Fruit fly (Drosophila melanogaster) whole organism, embryonic: ENCODE measurements around the gene CG32278.

Source experiments
- Adf1 ChIP-seq: fragments of 200-800 bp; sonication (Bioruptor generic); IDR thresholded peaks from 2 replicates; pipeline ENCODE4 v1.3.6; 2022; ENCODE audit warnings: missing biosample characterization, missing genetic modification characterization
- CG10366 ChIP-seq: fragments of 200-800 bp; sonication (Bioruptor generic); IDR thresholded peaks from 2 replicates; pipeline ENCODE4 v1.3.6; 2022; ENCODE audit warnings: missing biosample characterization, missing genetic modification characterization
- CG10543 ChIP-seq: fragments of 200-800 bp; sonication (Bioruptor generic); optimal IDR thresholded peaks from 3 replicates; lab custom pipeline; 2017; ENCODE audit warnings: missing biosample characterization, mild to moderate bottlenecking, missing genetic modification characterization, moderate library complexity
- CG10654 ChIP-seq: fragments of 200-800 bp; sonication (Bioruptor generic); optimal IDR thresholded peaks from 2 replicates; lab custom pipeline; 2016; ENCODE audit warnings: missing biosample characterization, missing genetic modification characterization
- CG1233 ChIP-seq: fragments of 200-800 bp; sonication (Bioruptor generic); optimal IDR thresholded peaks from 4 replicates; lab custom pipeline; 2018; ENCODE audit warnings: missing biosample characterization, mild to moderate bottlenecking, missing genetic modification characterization
- CG13424 ChIP-seq: fragments of 200-800 bp; sonication (Bioruptor generic); optimal IDR thresholded peaks from 2 replicates; lab custom pipeline; 2019; ENCODE audit warnings: missing biosample characterization, mild to moderate bottlenecking, missing genetic modification characterization, moderate library complexity
- CG14710 ChIP-seq: fragments of 200-800 bp; sonication (Bioruptor generic); optimal IDR thresholded peaks from 3 replicates; lab custom pipeline; 2019; ENCODE audit warnings: missing biosample characterization, mild to moderate bottlenecking, missing genetic modification characterization, moderate library complexity
- CG17361 ChIP-seq: fragments of 200-800 bp; sonication (Bioruptor generic); IDR thresholded peaks from 3 replicates; pipeline ENCODE4 v1.3.6; 2022; ENCODE audit warnings: missing biosample characterization, missing genetic modification characterization
- CG17385 ChIP-seq: fragments of 200-800 bp; sonication (Bioruptor generic); optimal IDR thresholded peaks from 3 replicates; lab custom pipeline; 2018; ENCODE audit warnings: missing biosample characterization, mild to moderate bottlenecking, missing genetic modification characterization
- CG30403 ChIP-seq: fragments of 200-800 bp; sonication (Bioruptor generic); optimal IDR thresholded peaks from 3 replicates; lab custom pipeline; 2016; ENCODE audit warnings: missing biosample characterization, missing genetic modification characterization
- CG30431 ChIP-seq: fragments of 200-800 bp; sonication (Bioruptor generic); optimal IDR thresholded peaks from 2 replicates; lab custom pipeline; 2017; ENCODE audit warnings: missing biosample characterization, missing genetic modification characterization
- CG32532 ChIP-seq: fragments of 200-800 bp; sonication (Bioruptor generic); IDR thresholded peaks from 2 replicates; pipeline ENCODE4 v1.3.6; 2022; ENCODE audit warnings: missing biosample characterization, missing genetic modification characterization
- CG3847 ChIP-seq: fragments of 200-800 bp; sonication (Bioruptor generic); IDR thresholded peaks from 2 replicates; pipeline ENCODE4 v1.3.6; 2022; ENCODE audit warnings: missing biosample characterization, missing genetic modification characterization
- CG4707 ChIP-seq: fragments of 200-800 bp; sonication (Bioruptor generic); optimal IDR thresholded peaks from 2 replicates; lab custom pipeline; 2018; ENCODE audit warnings: missing biosample characterization, mild to moderate bottlenecking, missing genetic modification characterization, moderate library complexity
- CG5245 ChIP-seq: fragments of 200-800 bp; sonication (Bioruptor generic); optimal IDR thresholded peaks from 3 replicates; lab custom pipeline; 2016; ENCODE audit warnings: missing biosample characterization, missing genetic modification characterization
- CG6689 ChIP-seq: fragments of 200-800 bp; sonication (Bioruptor generic); IDR thresholded peaks from 2 replicates; pipeline ENCODE4 v1.3.6; 2022; ENCODE audit warnings: missing biosample characterization, missing genetic modification characterization
- CG6791 ChIP-seq: fragments of 200-800 bp; sonication (Bioruptor generic); IDR thresholded peaks from 3 replicates; pipeline ENCODE4 v1.3.6; 2022; ENCODE audit warnings: missing biosample characterization, missing genetic modification characterization; ENCODE audit not compliant: partially characterized antibody
- CG6813 ChIP-seq: fragments of 200-800 bp; sonication (Bioruptor generic); optimal IDR thresholded peaks from 2 replicates; lab custom pipeline; 2017; ENCODE audit warnings: missing biosample characterization, missing genetic modification characterization, mild to moderate bottlenecking, moderate library complexity, missing genetic modification reagents
- CG7271 ChIP-seq: fragments of 200-800 bp; sonication (Bioruptor generic); optimal IDR thresholded peaks from 2 replicates; lab custom pipeline; 2018; ENCODE audit warnings: missing biosample characterization, mild to moderate bottlenecking, missing genetic modification characterization, moderate library complexity
- CG7963 ChIP-seq: fragments of 200-800 bp; sonication (Bioruptor generic); IDR thresholded peaks from 3 replicates; pipeline ENCODE4 v1.3.6; 2022; ENCODE audit warnings: missing biosample characterization, missing genetic modification characterization; ENCODE audit not compliant: partially characterized antibody
- CG9876 ChIP-seq: fragments of 200-800 bp; sonication (Bioruptor generic); optimal IDR thresholded peaks from 2 replicates; lab custom pipeline; 2016; ENCODE audit warnings: missing biosample characterization, missing genetic modification characterization
- Chrac-16 ChIP-seq: fragments of 200-800 bp; sonication (Bioruptor generic); optimal IDR thresholded peaks from 3 replicates; lab custom pipeline; 2016; ENCODE audit warnings: missing biosample characterization, missing genetic modification characterization
- CrebB ChIP-seq: fragments of 200-800 bp; sonication (Bioruptor generic); optimal IDR thresholded peaks from 3 replicates; lab custom pipeline; 2018; ENCODE audit warnings: missing biosample characterization, mild to moderate bottlenecking, missing genetic modification characterization
- Dbx ChIP-seq: fragments of 200-800 bp; sonication (Bioruptor generic); IDR thresholded peaks from 3 replicates; pipeline ENCODE4 v1.3.6; 2022; ENCODE audit warnings: missing biosample characterization, missing genetic modification characterization
- Dll ChIP-seq: fragments of 200-800 bp; sonication (Bioruptor generic); IDR thresholded peaks from 4 replicates; pipeline ENCODE4 v1.3.6; 2022; ENCODE audit warnings: missing biosample characterization, missing genetic modification characterization; ENCODE audit not compliant: partially characterized antibody
- E2f1 ChIP-seq: fragments of 200-800 bp; sonication (Bioruptor generic); IDR thresholded peaks from 2 replicates; pipeline ENCODE4 v1.3.6; 2022; ENCODE audit warnings: missing biosample characterization, missing genetic modification characterization
- Fer1 ChIP-seq: fragments of 200-800 bp; sonication (Bioruptor generic); optimal IDR thresholded peaks from 2 replicates; lab custom pipeline; 2017; ENCODE audit warnings: missing biosample characterization, mild to moderate bottlenecking, missing genetic modification characterization
- HLH4C ChIP-seq: fragments of 200-800 bp; sonication (Bioruptor generic); IDR thresholded peaks from 3 replicates; pipeline ENCODE4 v1.3.6; 2022; ENCODE audit warnings: missing biosample characterization, missing genetic modification characterization; ENCODE audit not compliant: partially characterized antibody
- Hr78 ChIP-seq, 2 experiments: fragments of 200-800 bp in 1 of 2; fragments of >200 bp in 1 of 2; sonication (Bioruptor generic) in 1 of 2; optimal IDR thresholded peaks; 2 replicates each; lab custom pipeline; 2017 to 2019; ENCODE audit warnings: missing biosample characterization in 2 of 2, missing genetic modification characterization in 2 of 2, mild to moderate bottlenecking in 1 of 2, moderate library complexity in 1 of 2
- Lpt ChIP-seq: fragments of >200 bp; optimal IDR thresholded peaks from 2 replicates; lab custom pipeline; 2018; ENCODE audit warnings: missing biosample characterization, missing genetic modification characterization
- Mad ChIP-seq: fragments of 200-800 bp; sonication (Bioruptor generic); optimal IDR thresholded peaks from 2 replicates; lab custom pipeline; 2016; ENCODE audit warnings: missing biosample characterization, missing genetic modification characterization
- Meics ChIP-seq: fragments of 200-800 bp; sonication (Bioruptor generic); optimal IDR thresholded peaks from 2 replicates; lab custom pipeline; 2017; ENCODE audit warnings: missing biosample characterization, mild to moderate bottlenecking, missing genetic modification characterization
- Oli ChIP-seq: fragments of 200-800 bp; sonication (Bioruptor generic); optimal IDR thresholded peaks from 2 replicates; lab custom pipeline; 2018; ENCODE audit warnings: missing biosample characterization, mild to moderate bottlenecking, missing genetic modification characterization, moderate library complexity
- PHDP ChIP-seq: fragments of 200-800 bp; sonication (Bioruptor generic); optimal IDR thresholded peaks from 3 replicates; lab custom pipeline; 2018; ENCODE audit warnings: missing biosample characterization, mild to moderate bottlenecking, missing genetic modification characterization, moderate library complexity
- Ravus ChIP-seq: fragments of 200-800 bp; sonication (Bioruptor generic); IDR thresholded peaks from 2 replicates; pipeline ENCODE4 v1.3.6; 2022; ENCODE audit warnings: missing biosample characterization, missing genetic modification characterization
- Rfx ChIP-seq: fragments of 200-800 bp; sonication (Bioruptor generic); IDR thresholded peaks from 2 replicates; pipeline ENCODE4 v1.3.6; 2022; ENCODE audit warnings: missing biosample characterization, missing genetic modification characterization
- Scr ChIP-seq: fragments of 200-800 bp; sonication (Bioruptor generic); IDR thresholded peaks from 2 replicates; pipeline ENCODE4 v1.3.6; 2022; ENCODE audit warnings: missing biosample characterization, missing genetic modification characterization; ENCODE audit not compliant: partially characterized antibody
- Stat92E ChIP-seq, 3 experiments: fragments of >200 bp in 2 of 3; fragments of 200-800 bp in 1 of 3; sonication (Bioruptor generic) in 1 of 3; optimal IDR thresholded peaks; 2 replicates each; lab custom pipeline; 2017 to 2019; ENCODE audit warnings: missing biosample characterization in 3 of 3, missing genetic modification characterization in 3 of 3, mild to moderate bottlenecking in 1 of 3, moderate library complexity in 1 of 3
- Usf ChIP-seq: fragments of 200-800 bp; sonication (Bioruptor generic); optimal IDR thresholded peaks from 2 replicates; lab custom pipeline; 2017; ENCODE audit warnings: missing genotype, missing biosample characterization, missing genetic modification characterization
- ato ChIP-seq: fragments of 200-800 bp; sonication (Bioruptor generic); IDR thresholded peaks from 2 replicates; pipeline ENCODE4 v1.3.6; 2022; ENCODE audit warnings: missing biosample characterization, missing genetic modification characterization; ENCODE audit not compliant: partially characterized antibody
- br ChIP-seq: fragments of >200 bp; optimal IDR thresholded peaks from 2 replicates; lab custom pipeline; 2017
- cato ChIP-seq: fragments of 200-800 bp; sonication (Bioruptor generic); optimal IDR thresholded peaks from 2 replicates; lab custom pipeline; 2016; ENCODE audit warnings: missing biosample characterization, missing genetic modification characterization, borderline replicate concordance
- dysf ChIP-seq: fragments of 200-800 bp; sonication (Bioruptor generic); IDR thresholded peaks from 3 replicates; pipeline ENCODE4 v1.3.6; 2022; ENCODE audit warnings: missing biosample characterization, missing genetic modification characterization
- jigr1 ChIP-seq: fragments of 200-800 bp; sonication (Bioruptor generic); IDR thresholded peaks from 3 replicates; pipeline ENCODE4 v1.3.6; 2022; ENCODE audit warnings: missing biosample characterization, missing genetic modification characterization
- phol ChIP-seq: fragments of 200-800 bp; sonication (Bioruptor generic); optimal IDR thresholded peaks from 3 replicates; lab custom pipeline; 2018; ENCODE audit warnings: missing biosample characterization, mild to moderate bottlenecking, missing genetic modification characterization, moderate library complexity
- sim ChIP-seq: fragments of 200-800 bp; sonication (Bioruptor generic); IDR thresholded peaks from 2 replicates; pipeline ENCODE4 v1.3.6; 2022; ENCODE audit warnings: missing biosample characterization, missing genetic modification characterization
- sna ChIP-seq: fragments of 200-800 bp; sonication (Bioruptor generic); IDR thresholded peaks from 2 replicates; pipeline ENCODE4 v1.3.6; 2022; ENCODE audit warnings: missing biosample characterization, missing genetic modification characterization; ENCODE audit not compliant: partially characterized antibody
- vnd ChIP-seq: fragments of 200-800 bp; sonication (Bioruptor generic); IDR thresholded peaks from 3 replicates; pipeline ENCODE4 v1.3.6; 2022; ENCODE audit warnings: missing biosample characterization, missing genetic modification characterization; ENCODE audit not compliant: partially characterized antibody
- vvl ChIP-seq: fragments of 200-800 bp; sonication (Bioruptor generic); IDR thresholded peaks from 2 replicates; pipeline ENCODE4 v1.3.6; 2022; ENCODE audit warnings: missing biosample characterization, missing genetic modification characterization

Gene CG32278

dm6 chr3L:3164951-3165350, 4.1 kb upstream of the CG32278 start, which contains the start of gene CG32280 (continued):
- no peak for TF ChIP-seq CG13424 (tag; lab: Kevin White, UChicago)
- TF ChIP-seq CG9876: no peak
- TF ChIP-seq Stat92E (GFP tag; optimal IDR thresholded peaks at IDR 0.05; lab: Kevin White, UChicago): peak in 1 of 3 experiments; percentile 61
- TF ChIP-seq CG7963 (GFP tag; lab: Robert Waterston, UW): peak; percentile 66; the same call in 2 of the 3 replicates
- peak; percentile 50 for TF ChIP-seq vvl (GFP tag; lab: Robert Waterston, UW)
- 0 out of 2 replicates have a peak, but pooled peaks have one; percentile 12 for TF ChIP-seq Adf1 (GFP tag; lab: Robert Waterston, UW)
- no peak for TF ChIP-seq CG10654 (GFP tag; lab: Kevin White, UChicago)
- TF ChIP-seq phol: peak; percentile 29
- TF ChIP-seq CG17361 (GFP tag; lab: Robert Waterston, UW): 0 out of 3 replicates have a peak, but pooled peaks have one; percentile 12
- 0 out of 2 replicates have a peak, but pooled peaks have one; percentile 19 for TF ChIP-seq sim (GFP tag; lab: Robert Waterston, UW)
- no peak for TF ChIP-seq CG5245 (GFP tag; lab: Kevin White, UChicago)
- no peak for TF ChIP-seq CG1233 (GFP tag; lab: Kevin White, UChicago)
- peak; percentile 82 for TF ChIP-seq Dll
- TF ChIP-seq Usf: no peak
- no peak for TF ChIP-seq CG10366 (GFP tag; lab: Robert Waterston, UW)
- peak; percentile 35 for TF ChIP-seq CrebB (tag; lab: Kevin White, UChicago)
- TF ChIP-seq ato: peak; percentile 85
- TF ChIP-seq CG6689 (GFP tag; lab: Robert Waterston, UW): no peak
- no peak for TF ChIP-seq Meics (GFP tag; lab: Kevin White, UChicago)
- no peak for TF ChIP-seq Ravus
- peak; percentile 81 for TF ChIP-seq sna (GFP tag; lab: Robert Waterston, UW)
- TF ChIP-seq E2f1 (GFP tag; lab: Robert Waterston, UW): no peak
- peak; percentile 84 for TF ChIP-seq Scr (GFP tag; lab: Robert Waterston, UW)
- no peak for TF ChIP-seq Oli (tag; lab: Kevin White, UChicago)
- no peak for TF ChIP-seq CG30431 (GFP tag; lab: Kevin White, UChicago)
- no peak for TF ChIP-seq Dbx
- TF ChIP-seq Hr78 (GFP tag; optimal IDR thresholded peaks at IDR 0.05; lab: Kevin White, UChicago): no peak
- TF ChIP-seq cato: no peak
- TF ChIP-seq CG32532 (GFP tag; lab: Robert Waterston, UW): peak; percentile 32; the same call in 1 of the 2 replicates
- peak; percentile 31 for TF ChIP-seq CG14710 (tag; lab: Kevin White, UChicago)
- TF ChIP-seq PHDP: peak; percentile 4
- peak; percentile 43; the same call in 1 of the 2 replicates for TF ChIP-seq Rfx (GFP tag; lab: Robert Waterston, UW)
- TF ChIP-seq jigr1 (GFP tag; lab: Robert Waterston, UW): no peak
- TF ChIP-seq HLH4C (GFP tag; lab: Robert Waterston, UW): peak; percentile 86
- TF ChIP-seq CG6791 (GFP tag; lab: Robert Waterston, UW): peak; percentile 89
- TF ChIP-seq CG10543 (GFP tag; lab: Kevin White, UChicago): peak; percentile 10
- TF ChIP-seq Fer1 (GFP tag; lab: Kevin White, UChicago): peak; percentile 40
- TF ChIP-seq Chrac-16 (GFP tag; lab: Kevin White, UChicago): no peak
- peak; percentile 29 for TF ChIP-seq CG6813 (GFP tag; lab: Kevin White, UChicago)
- TF ChIP-seq CG4707 (GFP tag; lab: Kevin White, UChicago): no peak
- no peak for TF ChIP-seq br (lab: Kevin White, UChicago)
- peak; percentile 68 for TF ChIP-seq CG7271
- TF ChIP-seq dysf: peak; percentile 35; the same call in 1 of the 3 replicates
- peak; percentile 10 for TF ChIP-seq Mad (GFP tag; lab: Kevin White, UChicago)
- TF ChIP-seq CG30403 (GFP tag; lab: Kevin White, UChicago): peak; percentile 6
- TF ChIP-seq CG17385 (GFP tag; lab: Kevin White, UChicago): no peak
- TF ChIP-seq vnd (GFP tag; lab: Robert Waterston, UW): peak; percentile 84
- no peak for TF ChIP-seq Lpt (GFP tag; lab: Kevin White, UChicago)
- TF ChIP-seq CG3847 (GFP tag; lab: Robert Waterston, UW): peak; percentile 41; the same call in 1 of the 2 replicates
